Worm (Caenorhabditis elegans) whole organism, L4 larva: ENCODE measurements around the gene acs-1.

Experiments
- T26A8.4 ChIP-seq: fragments of 200-800 bp; sonication (Bioruptor generic); IDR thresholded peaks from 2 replicates; pipeline ENCODE4 v1.3.6; 2022; ENCODE audit warnings: missing genetic modification characterization, missing compliant biosample characterization
- Y5F2A.4 ChIP-seq: fragments of 200-800 bp; sonication (Bioruptor generic); optimal IDR thresholded peaks from 2 replicates; lab custom pipeline; 2018; ENCODE audit warnings: mild to moderate bottlenecking, missing genetic modification characterization, missing compliant biosample characterization
- aly-2 ChIP-seq: sonication (generic microtip); optimal IDR thresholded peaks from 2 replicates; lab custom pipeline; 2018; ENCODE audit warnings: missing biosample characterization, missing genetic modification characterization
- ama-1 ChIP-seq: fragments of 150-350 bp; optimal IDR thresholded peaks from 2 replicates; lab custom pipeline; 2014; ENCODE audit warnings: inconsistent platforms, mixed read lengths
- arid-1 ChIP-seq: fragments of 200-800 bp; sonication (Bioruptor generic); conservative IDR thresholded peaks from 2 replicates; pipeline ENCODE4 v1.3.6; 2022; ENCODE audit warnings: missing genetic modification reagents, missing genetic modification characterization, missing compliant biosample characterization
- attf-4 ChIP-seq: sonication (generic microtip); optimal IDR thresholded peaks from 3 replicates; lab custom pipeline; 2017; ENCODE audit warnings: missing biosample characterization, missing genetic modification characterization
- ceh-44 ChIP-seq: fragments of 200-800 bp; sonication (Bioruptor generic); IDR thresholded peaks from 2 replicates; pipeline ENCODE4 v1.3.6; 2022; ENCODE audit warnings: missing genetic modification reagents, missing genetic modification characterization, missing compliant biosample characterization
- ceh-82 ChIP-seq: sonication (generic microtip); optimal IDR thresholded peaks from 2 replicates; lab custom pipeline; 2017; ENCODE audit warnings: missing biosample characterization, missing genetic modification characterization
- daf-12 ChIP-seq: fragments of 150-350 bp; optimal IDR thresholded peaks from 2 replicates; lab custom pipeline; 2014; ENCODE audit warnings: missing biosample characterization, missing genetic modification reagents, missing genetic modification characterization
- daf-19 ChIP-seq: fragments of 200-800 bp; sonication (Bioruptor generic); conservative IDR thresholded peaks from 2 replicates; pipeline ENCODE4 v1.3.6; 2022; ENCODE audit warnings: missing genetic modification characterization, missing compliant biosample characterization
- dmd-9 ChIP-seq: fragments of 200-800 bp; sonication (Bioruptor generic); IDR thresholded peaks from 2 replicates; pipeline ENCODE4 v1.3.6; 2022; ENCODE audit warnings: missing genetic modification reagents, missing genetic modification characterization, missing compliant biosample characterization
- dpl-1 ChIP-seq: fragments of 150-350 bp; optimal IDR thresholded peaks from 2 replicates; lab custom pipeline; 2014; ENCODE audit warnings: missing biosample characterization, missing genetic modification reagents, missing genetic modification characterization
- duxl-1 ChIP-seq: sonication (generic microtip); optimal IDR thresholded peaks from 2 replicates; lab custom pipeline; 2016; ENCODE audit warnings: mild to moderate bottlenecking, missing genetic modification characterization, moderate library complexity, missing compliant biosample characterization; ENCODE audit not compliant: poor library complexity
- egl-43 ChIP-seq: fragments of 200-800 bp; sonication (Bioruptor generic); IDR thresholded peaks from 2 replicates; pipeline ENCODE4 v1.3.6; 2022; ENCODE audit warnings: missing genetic modification reagents, missing genetic modification characterization, missing compliant biosample characterization
- hif-1 ChIP-seq, 2 experiments: sonication (generic microtip); optimal IDR thresholded peaks; 2 replicates each; lab custom pipeline; 2016 to 2017; ENCODE audit warnings: missing compliant biosample characterization in 2 of 2, missing genetic modification characterization in 2 of 2, missing genetic modification reagents in 2 of 2, missing genotype in 2 of 2, mild to moderate bottlenecking in 1 of 2
- hmg-1.1 ChIP-seq: fragments of 200-800 bp; sonication (Bioruptor generic); IDR thresholded peaks from 2 replicates; pipeline ENCODE4 v1.3.6; 2022; ENCODE audit warnings: missing genetic modification reagents, missing genetic modification characterization, missing compliant biosample characterization
- lin-1 ChIP-seq: fragments of 200-800 bp; sonication (Bioruptor generic); IDR thresholded peaks from 2 replicates; pipeline ENCODE4 v1.3.6; 2022; ENCODE audit warnings: missing genetic modification reagents, missing genetic modification characterization, missing compliant biosample characterization
- lin-29 ChIP-seq: fragments of 200-800 bp; sonication (Bioruptor generic); IDR thresholded peaks from 2 replicates; pipeline ENCODE4 v1.3.6; 2022; ENCODE audit warnings: missing genetic modification reagents, missing genetic modification characterization, missing compliant biosample characterization
- madf-5 ChIP-seq, 2 experiments: fragments of 200-800 bp; sonication (Bioruptor generic); IDR thresholded peaks; 2 replicates each; pipeline ENCODE4 v1.3.6; 2022; ENCODE audit warnings: missing compliant biosample characterization in 2 of 2, missing genetic modification characterization in 2 of 2
- madf-9 ChIP-seq: fragments of 200-800 bp; sonication (Bioruptor generic); conservative IDR thresholded peaks from 2 replicates; pipeline ENCODE4 v1.3.6; 2022; ENCODE audit warnings: missing genetic modification reagents, missing genetic modification characterization, missing compliant biosample characterization
- mes-2 ChIP-seq: sonication (generic microtip); optimal IDR thresholded peaks from 2 replicates; lab custom pipeline; 2016; ENCODE audit warnings: missing genotype, mild to moderate bottlenecking, missing genetic modification characterization, missing compliant biosample characterization; ENCODE audit not compliant: poor library complexity, severe bottlenecking
- mxl-2 ChIP-seq: fragments of 200-800 bp; sonication (Bioruptor generic); conservative IDR thresholded peaks from 2 replicates; pipeline ENCODE4 v1.3.6; 2022; ENCODE audit warnings: missing genetic modification reagents, missing genetic modification characterization, missing compliant biosample characterization
- nhr-102 ChIP-seq: sonication (generic microtip); optimal IDR thresholded peaks from 2 replicates; lab custom pipeline; 2016; ENCODE audit warnings: mild to moderate bottlenecking, missing genetic modification characterization, moderate library complexity, missing compliant biosample characterization
- nhr-11 ChIP-seq: fragments of 150-350 bp; optimal IDR thresholded peaks from 2 replicates; lab custom pipeline; 2014; ENCODE audit warnings: missing biosample characterization, missing genetic modification characterization
- nhr-237 ChIP-seq: sonication (generic microtip); optimal IDR thresholded peaks from 2 replicates; lab custom pipeline; 2017; ENCODE audit warnings: missing biosample characterization, missing genetic modification characterization
- nhr-41 ChIP-seq: fragments of 200-800 bp; sonication (Bioruptor generic); IDR thresholded peaks from 2 replicates; pipeline ENCODE4 v1.3.6; 2022; ENCODE audit warnings: missing genetic modification reagents, missing genetic modification characterization, missing compliant biosample characterization
- pqm-1 ChIP-seq: sonication (generic microtip); optimal IDR thresholded peaks from 2 replicates; lab custom pipeline; 2017; ENCODE audit warnings: missing biosample characterization, missing genetic modification characterization
- rbr-2 ChIP-seq: sonication (generic microtip); optimal IDR thresholded peaks from 2 replicates; lab custom pipeline; 2016; ENCODE audit warnings: missing genotype, missing genetic modification characterization, missing compliant biosample characterization
- spr-1 ChIP-seq: sonication (generic microtip); optimal IDR thresholded peaks from 2 replicates; lab custom pipeline; 2016; ENCODE audit warnings: mild to moderate bottlenecking, missing genetic modification characterization, missing compliant biosample characterization
- spr-3 ChIP-seq: fragments of 200-800 bp; sonication (Bioruptor generic); optimal IDR thresholded peaks from 2 replicates; lab custom pipeline; 2018; ENCODE audit warnings: mild to moderate bottlenecking, missing genetic modification characterization, missing compliant biosample characterization
- tra-1 ChIP-seq: fragments of 200-800 bp; sonication (Bioruptor generic); IDR thresholded peaks from 2 replicates; pipeline ENCODE4 v1.3.6; 2022; ENCODE audit warnings: missing genetic modification reagents, missing genetic modification characterization, missing compliant biosample characterization
- unc-62 ChIP-seq, 3 experiments: fragments of 150-350 bp in 1 of 3; sonication (generic microtip); optimal IDR thresholded peaks in 2 of 3; peaks in 1 of 3; 1 replicate in 1 of 3; 2 replicates in 2 of 3; lab custom pipeline; 2014 to 2017; ENCODE audit warnings: missing biosample characterization in 3 of 3, missing genetic modification characterization in 3 of 3, missing genetic modification reagents in 3 of 3, missing genotype in 1 of 3
- zag-1 ChIP-seq: fragments of 150-350 bp; optimal IDR thresholded peaks from 2 replicates; lab custom pipeline; 2014; ENCODE audit warnings: missing biosample characterization, missing genetic modification characterization
- zfp-2 ChIP-seq: sonication (generic microtip); optimal IDR thresholded peaks from 2 replicates; lab custom pipeline; 2016; ENCODE audit warnings: mild to moderate bottlenecking, missing genetic modification characterization, missing compliant biosample characterization
- zfp-3 ChIP-seq: fragments of 200-800 bp; sonication (Bioruptor generic); conservative IDR thresholded peaks from 2 replicates; pipeline ENCODE4 v1.3.6; 2022; ENCODE audit warnings: missing genetic modification reagents, missing genetic modification characterization, missing compliant biosample characterization
- zip-11 ChIP-seq: fragments of 200-800 bp; sonication (Bioruptor generic); IDR thresholded peaks from 2 replicates; pipeline ENCODE4 v1.3.6; 2022; ENCODE audit warnings: missing genetic modification characterization, missing compliant biosample characterization
- zip-2 ChIP-seq: fragments of 150-350 bp; optimal IDR thresholded peaks from 2 replicates; lab custom pipeline; 2014; ENCODE audit warnings: missing biosample characterization, missing genetic modification characterization

The acs-1 gene

ce11 chrV:6554308-6554707, 29.5 kb downstream of the acs-1 start, which contains the start of gene K04A8.19:
Gene K04A8.19 (minus strand): TSS chrV:6554408.
- no peak for TF ChIP-seq nhr-11 (tag; lab: Kevin White, UChicago)
- TF ChIP-seq, all 104 proteins: peak for 0

- no peak for TF ChIP-seq nhr-11 (tag; lab: Kevin White, UChicago)
- no peak for TF ChIP-seq spr-3
- TF ChIP-seq lin-29 (GFP tag; lab: Robert Waterston, UW) = no peak
- no peak for TF ChIP-seq mes-2 (tag; lab: Kevin White, UChicago)
- TF ChIP-seq T26A8.4 (GFP tag; lab: Robert Waterston, UW) = no peak
- TF ChIP-seq hmg-1.1 (GFP tag; lab: Robert Waterston, UW) = no peak
- TF ChIP-seq madf-9 (GFP tag; lab: Robert Waterston, UW) = no peak
- no peak for TF ChIP-seq egl-43 (GFP tag; lab: Robert Waterston, UW)
- no peak for TF ChIP-seq ama-1 (lab: Kevin White, UChicago)
- TF ChIP-seq dpl-1 (GFP tag; lab: Kevin White, UChicago) = no peak
- no peak for TF ChIP-seq ceh-44
- TF ChIP-seq zfp-2 = no peak
- TF ChIP-seq aly-2 (tag; lab: Kevin White, UChicago) = no peak
- no peak for TF ChIP-seq madf-5 (GFP tag; IDR thresholded peaks at IDR 0.05; lab: Robert Waterston, UW)
- TF ChIP-seq zfp-3 (GFP tag; lab: Robert Waterston, UW) = no peak
- TF ChIP-seq zip-2 = no peak
These were observed 32.2 kb downstream of the acs-1 start, which contains the start of gene spp-27 for ce11 chrV:6557035-6557434. Gene spp-27 (minus strand): TSS chrV:6557135.

- no peak for TF ChIP-seq rbr-2 (tag; lab: Kevin White, UChicago)
- TF ChIP-seq mxl-2 (GFP tag; lab: Robert Waterston, UW) = no peak
- TF ChIP-seq pqm-1 = no peak
- TF ChIP-seq nhr-102 (tag; lab: Kevin White, UChicago) = no peak
- no peak for TF ChIP-seq aly-2 (tag; lab: Kevin White, UChicago)
- no peak for TF ChIP-seq duxl-1 (tag; lab: Kevin White, UChicago)
- no peak for TF ChIP-seq ceh-82 (tag; lab: Kevin White, UChicago)
- no peak for TF ChIP-seq hif-1 (tag; optimal IDR thresholded peaks at IDR 0.05; lab: Kevin White, UChicago)
These were observed 33.3 kb downstream of the acs-1 start, which contains the start of gene spp-20 for ce11 chrV:6558103-6558502. Gene spp-20 (minus strand): TSS chrV:6558203.

ce11 chrV:6559105-6559504, 34.3 kb downstream of the acs-1 start, which contains the start of gene spp-26:
Gene spp-26 (minus strand): TSS chrV:6559205.
- TF ChIP-seq nhr-41 (GFP tag; lab: Robert Waterston, UW) (no peak), T26A8.4 (GFP tag; lab: Robert Waterston, UW) (no peak), attf-4 (tag; lab: Kevin White, UChicago) (no peak), nhr-237 (no peak), daf-12 (tag; lab: Kevin White, UChicago) (no peak), unc-62 (GFP tag; optimal IDR thresholded peaks at IDR 0.05 in 1 of 2; lab: Kevin White, UChicago) (no peak), unc-62 (tag; optimal IDR thresholded peaks at IDR 0.05; lab: Kevin White, UChicago) (no peak), tra-1 (no peak), zip-11 (no peak), daf-19 (no peak), lin-1 (GFP tag; lab: Robert Waterston, UW) (no peak), nhr-102 (tag; lab: Kevin White, UChicago) (no peak), dmd-9 (GFP tag; lab: Robert Waterston, UW) (no peak), madf-5 (GFP tag; IDR thresholded peaks at IDR 0.05; lab: Robert Waterston, UW) (no peak), Y5F2A.4 (GFP tag; lab: Kevin White, UChicago) (no peak), zag-1 (tag; lab: Kevin White, UChicago) (no peak), arid-1 (GFP tag; lab: Robert Waterston, UW) (no peak), spr-1 (tag; lab: Kevin White, UChicago) (no peak)
- TF ChIP-seq, all 104 proteins: peak for 0
